Fruit fly (Drosophila melanogaster) whole organism, pupa: Measurements from ENCODE around the gene Dbct.

Experiments
- CG10348 ChIP-seq: fragments of 200-800 bp; sonication (Bioruptor generic); IDR thresholded peaks from 2 replicates; pipeline ENCODE4 v1.3.6; 2022; ENCODE audit warnings: missing biosample characterization, missing genetic modification characterization
- CG12605 ChIP-seq: fragments of 200-800 bp; sonication (Bioruptor generic); IDR thresholded peaks from 2 replicates; pipeline ENCODE4 v1.3.6; 2022; ENCODE audit warnings: missing biosample characterization, missing genetic modification characterization
- CG13204 ChIP-seq: fragments of 200-800 bp; sonication (Bioruptor generic); optimal IDR thresholded peaks from 2 replicates; lab custom pipeline; 2018; ENCODE audit warnings: missing biosample characterization, mild to moderate bottlenecking, missing genetic modification characterization, moderate library complexity
- CG14655 ChIP-seq: fragments of 200-800 bp; sonication (Bioruptor generic); optimal IDR thresholded peaks from 3 replicates; lab custom pipeline; 2017; ENCODE audit warnings: mild to moderate bottlenecking, missing biosample characterization, missing genetic modification reagents, missing genetic modification characterization
- CG15710 ChIP-seq: fragments of 200-800 bp; sonication (Bioruptor generic); optimal IDR thresholded peaks from 2 replicates; lab custom pipeline; 2018; ENCODE audit warnings: missing biosample characterization, mild to moderate bottlenecking, missing genetic modification characterization, moderate library complexity
- CG17806 ChIP-seq: fragments of 200-800 bp; sonication (Bioruptor generic); optimal IDR thresholded peaks from 2 replicates; lab custom pipeline; 2018; ENCODE audit warnings: missing biosample characterization, mild to moderate bottlenecking, missing genetic modification characterization, moderate library complexity
- CG32121 ChIP-seq: fragments of 200-800 bp; sonication (Bioruptor generic); IDR thresholded peaks from 2 replicates; pipeline ENCODE4 v1.3.6; 2022; ENCODE audit warnings: missing biosample characterization, missing genetic modification characterization
- CG34367 ChIP-seq: fragments of 200-800 bp; sonication (Bioruptor generic); optimal IDR thresholded peaks from 2 replicates; lab custom pipeline; 2018; ENCODE audit warnings: missing biosample characterization, mild to moderate bottlenecking, missing genetic modification characterization
- CG4496 ChIP-seq: fragments of 200-800 bp; sonication (Bioruptor generic); IDR thresholded peaks from 3 replicates; pipeline ENCODE4 v1.3.6; 2022; ENCODE audit warnings: missing biosample characterization, missing genetic modification characterization
- CG8159 ChIP-seq: fragments of 200-800 bp; sonication (Bioruptor generic); optimal IDR thresholded peaks from 3 replicates; lab custom pipeline; 2018; ENCODE audit warnings: missing biosample characterization, mild to moderate bottlenecking, missing genetic modification characterization, moderate library complexity
- CG8301 ChIP-seq: fragments of 200-800 bp; sonication (Bioruptor generic); optimal IDR thresholded peaks from 2 replicates; lab custom pipeline; 2018; ENCODE audit warnings: missing biosample characterization, mild to moderate bottlenecking, missing genetic modification characterization
- CG9948 ChIP-seq: fragments of 200-800 bp; sonication (Bioruptor generic); optimal IDR thresholded peaks from 2 replicates; lab custom pipeline; 2018; ENCODE audit warnings: missing biosample characterization, mild to moderate bottlenecking, missing genetic modification characterization, moderate library complexity
- D1 ChIP-seq: fragments of 200-800 bp; sonication (Bioruptor generic); optimal IDR thresholded peaks from 2 replicates; lab custom pipeline; 2018; ENCODE audit warnings: missing biosample characterization, mild to moderate bottlenecking, missing genetic modification characterization, moderate library complexity
- EcR ChIP-seq: fragments of 200-800 bp; sonication (Bioruptor generic); optimal IDR thresholded peaks from 3 replicates; lab custom pipeline; 2019; ENCODE audit warnings: missing biosample characterization, missing genetic modification characterization, mild to moderate bottlenecking, moderate library complexity, missing genetic modification reagents
- Ets98B ChIP-seq: fragments of 200-800 bp; sonication (Bioruptor generic); IDR thresholded peaks from 2 replicates; pipeline ENCODE4 v1.3.6; 2022; ENCODE audit warnings: missing biosample characterization, missing genetic modification characterization
- Pif1A ChIP-seq: fragments of 200-800 bp; sonication (Bioruptor generic); optimal IDR thresholded peaks from 3 replicates; lab custom pipeline; 2016; ENCODE audit warnings: missing biosample characterization, missing genetic modification characterization
- Pif1B ChIP-seq: fragments of 200-800 bp; sonication (Bioruptor generic); optimal IDR thresholded peaks from 3 replicates; lab custom pipeline; 2016; ENCODE audit warnings: missing biosample characterization, missing genetic modification characterization
- Snoo ChIP-seq: fragments of 200-800 bp; sonication (Bioruptor generic); optimal IDR thresholded peaks from 3 replicates; lab custom pipeline; 2017; ENCODE audit warnings: missing biosample characterization, mild to moderate bottlenecking, missing genetic modification characterization, inconsistent platforms
- fd96Ca ChIP-seq: fragments of 200-800 bp; sonication (Bioruptor generic); IDR thresholded peaks from 3 replicates; pipeline ENCODE4 v1.3.6; 2022; ENCODE audit warnings: missing biosample characterization, missing genetic modification characterization
- gl ChIP-seq: fragments of 200-800 bp; sonication (Bioruptor generic); optimal IDR thresholded peaks from 2 replicates; lab custom pipeline; 2018; ENCODE audit warnings: missing biosample characterization, mild to moderate bottlenecking, missing genetic modification characterization
- rn ChIP-seq: fragments of 200-800 bp; sonication (Bioruptor generic); IDR thresholded peaks from 2 replicates; pipeline ENCODE4 v1.3.6; 2022; ENCODE audit warnings: missing biosample characterization, missing genetic modification characterization

Dbct gene

dm6 chrX:15070137-15070536 lies 15.8 kb upstream of the Dbct start:
- no peak for TF ChIP-seq CG15710
- TF ChIP-seq fd96Ca (GFP tag; lab: Robert Waterston, UW): no peak
- TF ChIP-seq CG32121 (GFP tag; lab: Robert Waterston, UW): no peak
- no peak for TF ChIP-seq Pif1A (GFP tag; lab: Kevin White, UChicago)
- no peak for TF ChIP-seq CG4496 (GFP tag; lab: Robert Waterston, UW)
- no peak for TF ChIP-seq CG8159 (tag; lab: Kevin White, UChicago)
- no peak for TF ChIP-seq CG8301 (tag; lab: Kevin White, UChicago)
- TF ChIP-seq CG9948 (tag; lab: Kevin White, UChicago): no peak
- no peak for TF ChIP-seq CG17806
- no peak for TF ChIP-seq CG10348 (GFP tag; lab: Robert Waterston, UW)
- no peak for TF ChIP-seq CG13204 (GFP tag; lab: Kevin White, UChicago)
- TF ChIP-seq rn (GFP tag; lab: Robert Waterston, UW): no peak
- TF ChIP-seq CG12605: no peak
- TF ChIP-seq gl: no peak
- TF ChIP-seq Ets98B (GFP tag; lab: Robert Waterston, UW): no peak
- no peak for TF ChIP-seq Pif1B
- no peak for TF ChIP-seq D1 (tag; lab: Kevin White, UChicago)

- peak; percentile 29 for TF ChIP-seq CG15710
- peak; percentile 29; the same call in 1 of the 3 replicates for TF ChIP-seq fd96Ca (GFP tag; lab: Robert Waterston, UW)
- TF ChIP-seq Ets98B (GFP tag; lab: Robert Waterston, UW): peak; percentile 37; the same call in 1 of the 2 replicates
- TF ChIP-seq CG14655 (GFP tag; lab: Kevin White, UChicago): peak; percentile 11
- TF ChIP-seq CG32121 (GFP tag; lab: Robert Waterston, UW): no peak
- peak; percentile 23 for TF ChIP-seq gl
- no peak for TF ChIP-seq Pif1B
- TF ChIP-seq EcR: peak; percentile 62
- peak; percentile 15 for TF ChIP-seq Snoo (tag; lab: Kevin White, UChicago)
- no peak for TF ChIP-seq CG10348 (GFP tag; lab: Robert Waterston, UW)
- no peak for TF ChIP-seq D1 (tag; lab: Kevin White, UChicago)
- peak; percentile 12 for TF ChIP-seq CG34367 (tag; lab: Kevin White, UChicago)
- no peak for TF ChIP-seq CG9948 (tag; lab: Kevin White, UChicago)
- no peak for TF ChIP-seq rn (GFP tag; lab: Robert Waterston, UW)
- peak; percentile 37 for TF ChIP-seq CG8159 (tag; lab: Kevin White, UChicago)
- TF ChIP-seq CG17806: no peak
- TF ChIP-seq CG12605: no peak
- TF ChIP-seq CG8301 (tag; lab: Kevin White, UChicago): peak; percentile 25
- TF ChIP-seq CG4496 (GFP tag; lab: Robert Waterston, UW): no peak
- peak; percentile 43 for TF ChIP-seq Pif1A (GFP tag; lab: Kevin White, UChicago)
- no peak for TF ChIP-seq CG13204 (GFP tag; lab: Kevin White, UChicago)
These were observed 15.0 kb upstream of the Dbct start for dm6 chrX:15070811-15071479.

dm6 chrX:15074646-15075351 lies 11.1 kb upstream of the Dbct start:
- TF ChIP-seq Pif1B (peak; percentile 79), CG34367 (tag; lab: Kevin White, UChicago) (peak; percentile 82), Ets98B (GFP tag; lab: Robert Waterston, UW) (peak; percentile 87), CG15710 (peak; percentile 81), gl (peak; percentile 88), CG13204 (GFP tag; lab: Kevin White, UChicago) (peak; percentile 81), Snoo (tag; lab: Kevin White, UChicago) (peak; percentile 71), rn (GFP tag; lab: Robert Waterston, UW) (peak; percentile 67), Pif1A (GFP tag; lab: Kevin White, UChicago) (peak; percentile 90), CG17806 (peak; percentile 62), CG4496 (GFP tag; lab: Robert Waterston, UW) (peak; percentile 91), CG9948 (tag; lab: Kevin White, UChicago) (peak; percentile 74), CG12605 (peak; percentile 69), CG10348 (GFP tag; lab: Robert Waterston, UW) (no peak; the same call in 1 of the 2 replicates), CG14655 (GFP tag; lab: Kevin White, UChicago) (peak; percentile 91), CG8159 (tag; lab: Kevin White, UChicago) (peak; percentile 84), CG32121 (GFP tag; lab: Robert Waterston, UW) (peak; percentile 92), fd96Ca (GFP tag; lab: Robert Waterston, UW) (peak; percentile 91), CG8301 (tag; lab: Kevin White, UChicago) (peak; percentile 88), EcR (peak; percentile 51), D1 (tag; lab: Kevin White, UChicago) (peak; percentile 61)

DNA sequence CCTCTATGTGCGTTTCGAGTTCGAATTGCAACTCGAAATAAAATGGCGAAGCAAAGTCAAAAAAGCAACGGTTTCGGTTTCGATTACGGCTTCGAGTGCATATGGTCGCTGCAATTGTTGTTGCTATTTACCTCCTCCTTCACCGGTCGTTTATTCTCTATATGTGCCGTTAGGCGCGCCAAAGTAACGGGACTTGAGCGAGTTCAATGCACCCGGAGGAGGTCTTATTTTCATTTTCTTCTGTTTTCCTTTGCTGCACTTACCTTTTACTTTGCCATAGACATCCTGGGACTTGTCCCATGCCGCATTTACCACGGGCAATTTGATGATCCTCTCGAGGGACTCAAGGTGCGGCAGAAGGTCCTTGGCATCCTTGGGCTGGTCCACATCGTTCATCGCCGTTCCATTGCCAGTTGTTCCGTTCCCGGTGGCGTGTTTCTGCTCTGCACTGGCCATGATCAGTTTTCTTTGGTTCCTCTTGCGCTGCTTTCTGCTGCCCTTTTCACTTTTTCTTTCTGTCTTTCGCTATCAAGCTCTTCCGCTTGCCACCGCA lies 10.4 kb upstream of the Dbct start:
- TF ChIP-seq EcR: peak; percentile 76
- no peak for TF ChIP-seq CG17806

dm6 chrX:15076038-15076575 lies 9.8 kb upstream of the Dbct start, which contains the start of gene Lsd-2:
Gene Lsd-2, minus strand, starts transcription at chrX:15076220.
- TF ChIP-seq CG9948 (tag; lab: Kevin White, UChicago): no peak
- peak; percentile 50; the same call in 1 of the 2 replicates for TF ChIP-seq CG12605
- peak; percentile 51 for TF ChIP-seq Ets98B (GFP tag; lab: Robert Waterston, UW)
- TF ChIP-seq EcR: no peak
- peak; percentile 31 for TF ChIP-seq gl
- no peak for TF ChIP-seq Pif1A (GFP tag; lab: Kevin White, UChicago)
- no peak for TF ChIP-seq CG8301 (tag; lab: Kevin White, UChicago)
- TF ChIP-seq CG17806: peak; percentile 10
- no peak for TF ChIP-seq CG10348 (GFP tag; lab: Robert Waterston, UW)
- TF ChIP-seq Snoo (tag; lab: Kevin White, UChicago): peak; percentile 12
- TF ChIP-seq CG14655 (GFP tag; lab: Kevin White, UChicago): peak; percentile 40
- TF ChIP-seq CG15710: peak; percentile 9
- peak; percentile 30 for TF ChIP-seq CG34367 (tag; lab: Kevin White, UChicago)
- 0 out of 2 replicates have a peak, but pooled peaks have one; percentile 18 for TF ChIP-seq CG32121 (GFP tag; lab: Robert Waterston, UW)
- TF ChIP-seq D1 (tag; lab: Kevin White, UChicago): no peak
- peak; percentile 4 for TF ChIP-seq CG13204 (GFP tag; lab: Kevin White, UChicago)
- TF ChIP-seq rn (GFP tag; lab: Robert Waterston, UW): no peak
- TF ChIP-seq CG8159 (tag; lab: Kevin White, UChicago): peak; percentile 42
- TF ChIP-seq fd96Ca (GFP tag; lab: Robert Waterston, UW): peak; percentile 50; the same call in 1 of the 3 replicates
- TF ChIP-seq Pif1B: peak; percentile 37
- TF ChIP-seq CG4496 (GFP tag; lab: Robert Waterston, UW): peak; percentile 53; the same call in 2 of the 3 replicates
